Worm (Caenorhabditis elegans) whole organism, L3 larva: ENCODE measurements around the gene C55C3.8.

Source experiments
- ZK546.5 ChIP-seq: sonication (generic microtip); optimal IDR thresholded peaks from 2 replicates; lab custom pipeline; 2017; ENCODE audit warnings: missing biosample characterization, missing genetic modification characterization
- aly-2 ChIP-seq: fragments of 150-350 bp; optimal IDR thresholded peaks from 2 replicates; lab custom pipeline; 2014; ENCODE audit warnings: missing biosample characterization, missing genetic modification characterization
- ama-1 ChIP-seq: fragments of 150-350 bp; optimal IDR thresholded peaks from 2 replicates; lab custom pipeline; 2018
- ceh-16 ChIP-seq: sonication (generic microtip); optimal IDR thresholded peaks from 2 replicates; lab custom pipeline; 2017; ENCODE audit warnings: missing biosample characterization, missing genetic modification characterization
- ceh-28 ChIP-seq: fragments of 150-350 bp; optimal IDR thresholded peaks from 2 replicates; lab custom pipeline; 2014; ENCODE audit warnings: missing biosample characterization, missing genetic modification reagents, missing genetic modification characterization
- ceh-82 ChIP-seq: fragments of 150-350 bp; optimal IDR thresholded peaks from 2 replicates; lab custom pipeline; 2014; ENCODE audit warnings: missing biosample characterization, missing genetic modification characterization
- ceh-9 ChIP-seq: sonication (generic microtip); optimal IDR thresholded peaks from 2 replicates; lab custom pipeline; 2018; ENCODE audit warnings: missing biosample characterization, missing genetic modification characterization
- egl-5 ChIP-seq: fragments of 150-350 bp; optimal IDR thresholded peaks from 2 replicates; lab custom pipeline; 2017; ENCODE audit warnings: missing biosample characterization, missing genetic modification reagents, missing genetic modification characterization, inconsistent platforms
- elt-1 ChIP-seq: fragments of 150-350 bp; optimal IDR thresholded peaks from 2 replicates; lab custom pipeline; 2014; ENCODE audit warnings: missing biosample characterization, missing genetic modification characterization
- elt-2 ChIP-seq: sonication (generic microtip); optimal IDR thresholded peaks from 2 replicates; lab custom pipeline; 2016; ENCODE audit warnings: missing genetic modification reagents, mild to moderate bottlenecking, missing genetic modification characterization, missing compliant biosample characterization
- elt-3 ChIP-seq, 3 experiments: fragments of 150-350 bp in 1 of 3; sonication (generic microtip) in 2 of 3; optimal IDR thresholded peaks; 2 replicates in 2 of 3; 4 replicates in 1 of 3; lab custom pipeline; 2014 to 2017; ENCODE audit warnings: missing biosample characterization in 3 of 3, missing genetic modification characterization in 3 of 3
- eor-1 ChIP-seq, 2 experiments: fragments of 150-350 bp; optimal IDR thresholded peaks; 2 replicates each; lab custom pipeline; 2014 to 2018; ENCODE audit warnings: missing biosample characterization in 2 of 2, missing genetic modification characterization in 2 of 2
- fkh-2 ChIP-seq: fragments of 150-350 bp; optimal IDR thresholded peaks from 2 replicates; lab custom pipeline; 2014; ENCODE audit warnings: missing biosample characterization, missing genetic modification reagents, missing genetic modification characterization
- fos-1 ChIP-seq: fragments of 150-350 bp; optimal IDR thresholded peaks from 2 replicates; lab custom pipeline; 2014; ENCODE audit warnings: missing biosample characterization, missing genetic modification characterization
- hmg-11 ChIP-seq: sonication (generic microtip); optimal IDR thresholded peaks from 2 replicates; lab custom pipeline; 2016; ENCODE audit warnings: missing genetic modification characterization, missing compliant biosample characterization
- jun-1 ChIP-seq: fragments of 150-350 bp; optimal IDR thresholded peaks from 2 replicates; lab custom pipeline; 2014; ENCODE audit warnings: missing biosample characterization, missing genetic modification reagents, missing genetic modification characterization
- lin-15B ChIP-seq: fragments of 150-350 bp; optimal IDR thresholded peaks from 2 replicates; lab custom pipeline; 2014; ENCODE audit warnings: missing biosample characterization, missing genetic modification characterization
- lin-39 ChIP-seq: fragments of 150-350 bp; optimal IDR thresholded peaks from 2 replicates; lab custom pipeline; 2018; ENCODE audit warnings: missing biosample characterization, missing genetic modification reagents, missing genetic modification characterization
- lsy-12 ChIP-seq: sonication (generic microtip); optimal IDR thresholded peaks from 2 replicates; lab custom pipeline; 2016; ENCODE audit warnings: mild to moderate bottlenecking, missing genetic modification characterization, missing compliant biosample characterization
- mdl-1 ChIP-seq: fragments of 150-350 bp; optimal IDR thresholded peaks from 2 replicates; lab custom pipeline; 2014; ENCODE audit warnings: missing biosample characterization, missing genetic modification characterization
- mml-1 ChIP-seq: fragments of 150-350 bp; sonication (generic microtip); optimal IDR thresholded peaks from 3 replicates; lab custom pipeline; 2014; ENCODE audit warnings: missing biosample characterization, missing genetic modification characterization
- nfya-1 ChIP-seq: sonication (generic microtip); optimal IDR thresholded peaks from 2 replicates; lab custom pipeline; 2017; ENCODE audit warnings: missing genetic modification characterization, mild to moderate bottlenecking, missing compliant biosample characterization, antibody characterized with exemption, moderate library complexity; ENCODE audit not compliant: insufficient read depth
- nhr-11 ChIP-seq: fragments of 150-350 bp; optimal IDR thresholded peaks from 2 replicates; lab custom pipeline; 2014; ENCODE audit warnings: missing biosample characterization, missing genetic modification characterization
- nhr-12 ChIP-seq: fragments of 150-350 bp; optimal IDR thresholded peaks from 2 replicates; lab custom pipeline; 2014; ENCODE audit warnings: missing biosample characterization, missing genetic modification characterization
- nhr-23 ChIP-seq: fragments of 150-350 bp; optimal IDR thresholded peaks from 2 replicates; lab custom pipeline; 2014; ENCODE audit warnings: missing biosample characterization, missing genetic modification reagents, missing genetic modification characterization
- nhr-237 ChIP-seq: fragments of 150-350 bp; optimal IDR thresholded peaks from 2 replicates; lab custom pipeline; 2014; ENCODE audit warnings: missing biosample characterization, missing genetic modification characterization
- nhr-25 ChIP-seq: sonication (generic microtip); optimal IDR thresholded peaks from 2 replicates; lab custom pipeline; 2017; ENCODE audit warnings: missing biosample characterization, missing genetic modification characterization
- nhr-43 ChIP-seq: sonication (generic microtip); optimal IDR thresholded peaks from 2 replicates; lab custom pipeline; 2016; ENCODE audit warnings: mild to moderate bottlenecking, missing genetic modification characterization, missing compliant biosample characterization; ENCODE audit not compliant: poor library complexity, severe bottlenecking
- nhr-67 ChIP-seq: fragments of 150-350 bp; optimal IDR thresholded peaks from 2 replicates; lab custom pipeline; 2014; ENCODE audit warnings: missing biosample characterization, missing genetic modification characterization
- nhr-76 ChIP-seq: fragments of 150-350 bp; sonication (generic microtip); optimal IDR thresholded peaks from 5 replicates; lab custom pipeline; 2014; ENCODE audit warnings: missing biosample characterization, missing genetic modification characterization
- nhr-77 ChIP-seq: fragments of 150-350 bp; optimal IDR thresholded peaks from 2 replicates; lab custom pipeline; 2014; ENCODE audit warnings: missing biosample characterization, missing genetic modification characterization
- pha-4 ChIP-seq: fragments of 150-350 bp; optimal IDR thresholded peaks from 2 replicates; lab custom pipeline; 2014; ENCODE audit warnings: missing biosample characterization, missing genetic modification reagents, missing genetic modification characterization
- pqm-1 ChIP-seq: fragments of 150-350 bp; optimal IDR thresholded peaks from 2 replicates; lab custom pipeline; 2017; ENCODE audit warnings: missing biosample characterization, missing genetic modification characterization, inconsistent platforms
- sea-2 ChIP-seq: fragments of 150-350 bp; sonication (generic microtip); optimal IDR thresholded peaks from 4 replicates; lab custom pipeline; 2014; ENCODE audit warnings: missing biosample characterization, missing genetic modification reagents, missing genetic modification characterization
- skn-1 ChIP-seq: fragments of 150-350 bp; optimal IDR thresholded peaks from 2 replicates; lab custom pipeline; 2014; ENCODE audit warnings: missing biosample characterization, missing genetic modification characterization
- snpc-4 ChIP-seq: fragments of 150-350 bp; optimal IDR thresholded peaks from 2 replicates; lab custom pipeline; 2014; ENCODE audit warnings: missing biosample characterization, missing genetic modification characterization
- tbx-2 ChIP-seq: sonication (generic microtip); optimal IDR thresholded peaks from 2 replicates; lab custom pipeline; 2016; ENCODE audit warnings: mild to moderate bottlenecking, missing genetic modification characterization, missing compliant biosample characterization
- unc-39 ChIP-seq: sonication (generic microtip); optimal IDR thresholded peaks from 4 replicates; lab custom pipeline; 2017; ENCODE audit warnings: missing biosample characterization, missing genetic modification characterization
- unc-62 ChIP-seq: fragments of 150-350 bp; sonication (generic microtip); optimal IDR thresholded peaks from 4 replicates; lab custom pipeline; 2014; ENCODE audit warnings: missing biosample characterization, missing genetic modification reagents, missing genetic modification characterization
- ztf-4 ChIP-seq: fragments of 150-350 bp; optimal IDR thresholded peaks from 2 replicates; lab custom pipeline; 2014; ENCODE audit warnings: missing biosample characterization, missing genetic modification characterization

C55C3.8 gene

DNA sequence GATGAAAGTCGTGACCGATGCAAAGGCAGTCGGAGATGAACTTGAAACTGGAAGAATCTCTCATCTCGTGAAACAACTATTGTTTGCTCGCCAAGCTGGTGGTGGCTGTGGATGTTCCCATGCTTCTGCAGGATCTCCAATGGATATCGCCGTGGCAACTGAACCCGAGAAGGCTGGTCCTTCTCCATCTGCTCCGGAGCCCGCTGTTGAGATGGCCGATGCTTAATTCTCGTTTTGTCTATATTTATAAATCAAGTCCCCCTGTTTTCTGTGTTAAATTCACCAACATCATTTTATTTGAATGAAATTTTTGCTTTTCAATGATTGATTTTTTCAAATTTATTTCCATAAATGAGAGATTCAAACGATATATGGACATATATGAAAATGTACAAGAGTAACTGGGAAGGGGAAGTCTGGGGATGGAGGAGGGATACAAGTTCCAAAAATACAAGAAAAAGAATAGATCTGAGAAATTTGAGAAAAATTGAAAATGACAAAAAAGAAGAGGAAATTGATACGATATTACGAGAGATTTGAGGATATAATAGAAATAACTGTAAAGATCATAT, 40.0 kb upstream of the C55C3.8 start:
- TF ChIP-seq nhr-43 (tag; lab: Kevin White, UChicago) (peak; percentile 11), ama-1 (no peak)

DNA sequence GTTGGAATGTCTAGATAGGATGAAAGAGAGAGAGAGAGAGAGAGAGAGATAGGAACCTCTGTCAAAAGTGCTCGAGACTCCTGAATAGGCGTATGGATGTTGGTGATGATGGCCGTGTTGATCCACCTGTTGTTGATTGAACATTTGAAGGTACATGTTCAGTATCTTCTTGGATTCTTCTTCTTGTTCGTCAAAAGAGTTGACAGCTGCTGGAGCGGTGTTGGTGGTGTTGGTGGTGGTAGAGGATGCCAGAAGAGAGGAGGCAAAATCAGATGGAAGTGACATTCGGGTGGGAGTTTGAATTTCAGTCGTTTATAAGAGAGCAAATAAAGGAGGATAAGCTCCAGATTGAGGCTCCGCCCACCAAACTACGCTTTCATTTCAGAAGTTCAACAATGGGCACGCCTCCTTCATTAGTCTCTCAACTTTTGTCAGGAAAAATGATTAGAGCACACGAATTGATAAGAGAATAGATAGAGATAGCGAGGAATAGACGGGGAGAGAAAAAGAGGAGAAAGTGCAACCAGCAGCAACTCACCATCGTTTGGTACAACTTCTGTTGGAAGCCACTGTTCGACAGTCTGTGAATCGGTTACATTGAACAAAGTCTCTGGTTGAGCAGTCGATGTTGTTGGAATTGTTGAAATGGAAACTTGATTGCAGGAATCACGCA, 37.9 kb upstream of the C55C3.8 start:
- TF ChIP-seq elt-2 (tag; lab: Kevin White, UChicago) (peak; percentile 63), nhr-77 (tag; lab: Kevin White, UChicago) (no peak), ama-1 (peak; percentile 8), pqm-1 (tag; lab: Kevin White, UChicago) (peak; percentile 50)

DNA sequence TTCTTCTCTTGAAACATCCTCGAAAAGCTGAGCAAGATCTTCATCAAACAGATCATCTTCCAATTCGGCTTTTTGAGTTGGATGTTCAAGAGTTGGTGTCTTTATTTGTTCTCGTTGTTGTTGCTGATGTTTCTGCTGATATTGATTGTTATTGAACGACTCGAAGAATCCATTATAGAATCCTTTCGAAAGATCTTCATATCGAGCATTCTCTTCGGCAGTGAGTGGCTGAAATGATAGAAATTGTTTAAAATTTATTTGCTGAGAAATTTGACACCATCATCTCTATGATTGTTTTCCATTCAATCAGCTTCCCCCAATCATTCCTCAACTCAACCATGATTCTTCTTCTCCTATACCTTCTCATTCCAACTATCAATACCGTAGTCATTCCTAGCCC, 37.2 kb upstream of the C55C3.8 start, which contains the start of gene clec-178:
Gene clec-178, plus strand, starts transcription at position 301 of the 400 bp plus-strand sequence.
- TF ChIP-seq nhr-67 (tag; lab: Kevin White, UChicago), result no peak
- TF ChIP-seq, all 47 proteins: peak for 0

DNA sequence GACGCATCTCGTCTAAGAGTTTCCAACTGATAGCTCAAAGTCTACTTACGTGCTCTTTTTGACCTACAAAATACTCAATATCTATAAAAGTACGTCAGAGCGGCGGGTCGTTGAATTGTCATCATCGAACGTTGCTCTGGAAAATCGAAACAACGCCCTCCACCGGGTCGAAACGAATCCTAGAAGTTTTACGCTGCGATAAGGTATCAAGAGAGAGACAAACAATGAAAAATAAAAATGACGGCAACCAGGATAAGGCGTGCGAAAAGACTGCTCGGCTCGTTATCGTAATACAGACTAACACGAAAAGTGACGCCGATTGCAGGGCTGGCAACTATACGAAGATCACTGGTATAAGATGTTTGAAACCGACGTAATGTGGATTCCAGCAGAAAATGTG, 36.6 kb upstream of the C55C3.8 start:
- TF ChIP-seq nhr-76 (tag; lab: Kevin White, UChicago) (no peak), elt-2 (tag; lab: Kevin White, UChicago) (peak; percentile 92), tbx-2 (tag; lab: Kevin White, UChicago) (no peak), jun-1 (tag; lab: Kevin White, UChicago) (peak; percentile 71), pqm-1 (tag; lab: Kevin White, UChicago) (peak; percentile 64), lin-39 (tag; lab: Kevin White, UChicago) (no peak)

DNA sequence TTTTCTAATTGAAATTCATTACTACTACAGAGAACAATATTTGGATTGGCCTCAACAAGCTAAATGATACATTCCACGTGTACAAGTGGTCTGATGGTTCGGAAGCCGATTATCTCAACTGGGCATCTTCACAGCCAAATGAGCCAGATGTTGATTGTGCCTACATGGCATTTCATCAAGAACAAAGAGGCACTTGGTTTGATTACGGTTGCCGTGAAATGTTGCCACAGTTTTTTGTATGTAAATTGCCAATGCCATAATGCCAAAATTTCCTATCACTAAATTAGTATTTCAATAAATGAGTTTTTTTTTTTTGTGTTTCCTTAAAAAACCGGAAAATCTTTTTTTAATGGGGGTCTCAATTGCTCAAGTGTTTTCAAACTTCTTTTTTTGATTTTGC, 36.1 kb upstream of the C55C3.8 start:
- no peak for TF ChIP-seq sea-2 (GFP tag; lab: Kevin White, UChicago)
- no peak for TF ChIP-seq fkh-2 (tag; lab: Kevin White, UChicago)
- no peak for TF ChIP-seq pha-4
- no peak for TF ChIP-seq ceh-9 (tag; lab: Kevin White, UChicago)
- TF ChIP-seq elt-3 (tag; optimal IDR thresholded peaks at IDR 0.05; lab: Kevin White, UChicago), result no peak
- TF ChIP-seq pqm-1 (tag; lab: Kevin White, UChicago), result no peak
- no peak for TF ChIP-seq mdl-1
- TF ChIP-seq elt-2 (tag; lab: Kevin White, UChicago), result no peak
- TF ChIP-seq egl-5 (tag; lab: Kevin White, UChicago), result no peak
- TF ChIP-seq ceh-82, result no peak
- TF ChIP-seq nhr-23 (tag; lab: Kevin White, UChicago), result no peak
- TF ChIP-seq lsy-12 (tag; lab: Kevin White, UChicago), result no peak
- TF ChIP-seq mml-1 (tag; lab: Kevin White, UChicago), result no peak
- TF ChIP-seq lin-39 (tag; lab: Kevin White, UChicago), result no peak
- TF ChIP-seq ceh-16 (tag; lab: Kevin White, UChicago), result no peak
- no peak for TF ChIP-seq fos-1
- TF ChIP-seq skn-1, result no peak
- TF ChIP-seq ceh-28 (tag; lab: Kevin White, UChicago), result no peak
- no peak for TF ChIP-seq nhr-237 (tag; lab: Kevin White, UChicago)
- no peak for TF ChIP-seq nhr-43 (tag; lab: Kevin White, UChicago)

DNA sequence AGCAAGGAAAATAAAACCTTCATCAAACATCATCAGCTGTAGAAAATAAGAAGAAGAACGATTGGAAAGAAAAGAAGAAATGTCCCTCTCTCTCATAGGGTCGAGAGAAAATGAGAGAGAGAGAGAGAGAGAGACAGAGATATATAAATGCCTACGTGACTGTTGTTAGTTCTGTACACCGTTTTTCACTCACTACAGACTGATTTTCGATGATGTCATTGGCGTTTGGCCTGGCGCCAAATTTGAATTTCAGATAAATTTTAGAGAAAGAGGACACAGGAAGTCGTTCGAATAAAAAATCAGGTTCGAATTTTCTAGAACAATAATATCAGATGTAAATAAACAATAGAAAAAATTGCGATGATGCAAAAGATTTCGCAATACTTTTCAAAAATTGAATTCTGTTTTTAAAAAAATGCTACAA, 34.9 kb upstream of the C55C3.8 start:
- peak; percentile 51 for TF ChIP-seq elt-2 (tag; lab: Kevin White, UChicago)
- peak in 1 of 3 experiments; percentile 5 for TF ChIP-seq elt-3 (tag; optimal IDR thresholded peaks at IDR 0.05; lab: Kevin White, UChicago)
- no peak for TF ChIP-seq eor-1 (tag; optimal IDR thresholded peaks at IDR 0.05; lab: Kevin White, UChicago)
- no peak for TF ChIP-seq nhr-12 (tag; lab: Kevin White, UChicago)
- no peak for TF ChIP-seq unc-62 (GFP tag; lab: Kevin White, UChicago)
- TF ChIP-seq nhr-11 (tag; lab: Kevin White, UChicago), result no peak
- TF ChIP-seq ceh-9 (tag; lab: Kevin White, UChicago), result no peak
- peak; percentile 94 for TF ChIP-seq lin-15B (tag; lab: Kevin White, UChicago)
- no peak for TF ChIP-seq nhr-67 (tag; lab: Kevin White, UChicago)
- TF ChIP-seq snpc-4 (tag; lab: Kevin White, UChicago), result no peak
- no peak for TF ChIP-seq lin-39 (tag; lab: Kevin White, UChicago)
- no peak for TF ChIP-seq ZK546.5 (tag; lab: Kevin White, UChicago)
- TF ChIP-seq hmg-11, result no peak
- TF ChIP-seq aly-2 (tag; lab: Kevin White, UChicago), result no peak
- peak; percentile 46 for TF ChIP-seq nfya-1 (tag; lab: Kevin White, UChicago)
- peak; percentile 87 for TF ChIP-seq nhr-43 (tag; lab: Kevin White, UChicago)
- no peak for TF ChIP-seq unc-39 (tag; lab: Kevin White, UChicago)
- peak; percentile 84 for TF ChIP-seq nhr-25 (tag; lab: Kevin White, UChicago)
- peak; percentile 72 for TF ChIP-seq pqm-1 (tag; lab: Kevin White, UChicago)
- TF ChIP-seq jun-1 (tag; lab: Kevin White, UChicago), result peak; percentile 66
- TF ChIP-seq nhr-77 (tag; lab: Kevin White, UChicago), result no peak
- no peak for TF ChIP-seq elt-1 (tag; lab: Kevin White, UChicago)
- TF ChIP-seq ztf-4, result no peak
- TF ChIP-seq egl-5 (tag; lab: Kevin White, UChicago), result no peak
